Worm (Caenorhabditis elegans): ENCODE measurements around the gene srz-100.

DNA sequence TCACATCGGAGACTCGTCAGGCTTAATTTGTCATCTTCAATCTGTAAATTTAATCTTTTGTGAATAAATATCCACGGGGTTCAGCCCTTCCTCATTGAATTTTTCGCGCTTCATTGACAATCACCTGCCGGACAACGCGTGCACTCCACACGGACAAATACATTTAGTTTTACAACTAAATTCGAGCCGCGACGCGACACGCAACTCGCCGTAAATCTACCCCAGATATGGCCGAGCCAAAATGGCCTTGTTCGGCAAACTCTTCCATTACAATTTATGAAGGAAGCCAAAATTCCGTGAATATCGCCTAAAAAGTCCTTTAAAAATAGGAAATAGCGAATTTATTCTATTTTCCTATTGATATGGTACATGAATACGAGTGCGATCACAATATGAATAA lies 13.1 kb downstream of the srz-100 start:
- TF ChIP-seq nhr-237 (tag; optimal IDR thresholded peaks at IDR 0.05) = no peak
- no peak for TF ChIP-seq ham-2 (GFP tag; optimal IDR thresholded peaks at IDR 0.05)
- no peak for TF ChIP-seq zip-8 (tag; optimal IDR thresholded peaks at IDR 0.05)
